Fruit fly (Drosophila melanogaster) whole organism: ENCODE data around the gene CG43446.

Experiments
- CG8478 ChIP-seq: fragments of >200 bp; optimal IDR thresholded peaks from 2 replicates; lab custom pipeline; 2018; ENCODE audit warnings: inconsistent platforms
- Dll ChIP-seq: fragments of >200 bp; optimal IDR thresholded peaks from 2 replicates; lab custom pipeline; 2017
- EcR ChIP-seq, 2 experiments: fragments of >200 bp; optimal IDR thresholded peaks; 2 replicates each; lab custom pipeline; 2017; ENCODE audit warnings: missing biosample characterization in 2 of 2, missing genetic modification characterization in 2 of 2, missing genetic modification reagents in 2 of 2
- pan ChIP-seq: fragments of >200 bp; optimal IDR thresholded peaks from 2 replicates; lab custom pipeline; 2017
- psq ChIP-seq: fragments of >200 bp; optimal IDR thresholded peaks from 2 replicates; lab custom pipeline; 2017
- usp ChIP-seq: fragments of >200 bp; optimal IDR thresholded peaks from 2 replicates; lab custom pipeline; 2017; ENCODE audit warnings: missing biosample characterization, missing genetic modification characterization, mixed read lengths

Gene CG43446

DNA sequence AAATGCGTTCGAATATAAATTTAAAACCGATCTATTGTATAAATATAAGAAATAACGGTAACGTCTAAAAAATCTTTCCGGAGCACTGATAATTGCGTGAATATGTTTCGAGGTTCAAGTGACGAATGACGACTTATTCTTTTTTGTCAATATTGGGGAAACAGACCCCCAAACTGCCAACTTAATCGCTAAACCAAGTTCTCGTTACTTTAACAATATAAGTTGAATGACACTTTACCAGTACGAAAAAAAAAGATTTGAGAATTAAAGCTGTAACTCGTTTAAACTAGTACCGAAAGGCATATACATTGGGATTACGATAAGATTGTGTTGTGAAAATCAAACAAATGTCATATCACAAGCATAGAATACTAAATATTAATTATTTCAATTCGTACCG lies at the start of gene CG43446:
Gene CG43446, minus strand, starts transcription at position 101 of the 400 bp plus-strand sequence.
- TF ChIP-seq Dll, result no peak
- TF ChIP-seq EcR (GFP tag; optimal IDR thresholded peaks at IDR 0.05; lab: Kevin White, UChicago), result no peak
- TF ChIP-seq CG8478 (lab: Kevin White, UChicago), result no peak
- TF ChIP-seq pan (lab: Kevin White, UChicago), result no peak
- TF ChIP-seq usp, result no peak
- no peak for TF ChIP-seq psq (lab: Kevin White, UChicago)

DNA sequence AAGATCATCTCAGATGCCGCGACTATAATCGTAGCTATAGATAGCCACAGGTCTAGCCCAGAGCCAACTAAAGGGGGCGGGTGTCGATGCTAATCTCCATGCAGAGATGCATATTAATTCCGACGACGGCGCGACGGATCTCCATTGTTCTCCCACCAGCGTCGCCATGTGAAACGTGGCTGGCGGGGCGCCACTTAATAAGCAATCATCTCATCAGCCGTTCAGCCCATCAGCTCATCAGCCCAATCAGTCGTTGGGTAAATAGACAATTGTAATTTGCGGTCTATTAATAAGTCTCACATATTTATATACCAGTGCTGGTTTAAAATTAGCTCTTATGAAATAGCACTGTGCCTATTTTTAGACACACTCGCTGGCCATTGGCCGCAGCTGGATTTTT lies 37.8 kb upstream of the CG43446 start:
- TF ChIP-seq EcR (GFP tag; optimal IDR thresholded peaks at IDR 0.05; lab: Kevin White, UChicago) (no peak), pan (lab: Kevin White, UChicago) (no peak), psq (lab: Kevin White, UChicago) (no peak), Dll (no peak), CG8478 (lab: Kevin White, UChicago) (no peak), usp (no peak)

- TF ChIP-seq usp (no peak), EcR (GFP tag; optimal IDR thresholded peaks at IDR 0.05; lab: Kevin White, UChicago) (no peak), CG8478 (lab: Kevin White, UChicago) (no peak), pan (lab: Kevin White, UChicago) (no peak), psq (lab: Kevin White, UChicago) (no peak), Dll (no peak)
Observed at dm6 chr3R:21023902-21024541, 36.3 kb upstream of the CG43446 start, which contains the start of gene peg. Gene peg, minus strand, starts transcription at chr3R:21024163.

- TF ChIP-seq CG8478 (lab: Kevin White, UChicago) (no peak), usp (no peak), EcR (GFP tag; optimal IDR thresholded peaks at IDR 0.05; lab: Kevin White, UChicago) (no peak), psq (lab: Kevin White, UChicago) (no peak), pan (lab: Kevin White, UChicago) (no peak), Dll (no peak)
Observed at dm6 chr3R:21022769-21023517, 35.2 kb upstream of the CG43446 start.

DNA sequence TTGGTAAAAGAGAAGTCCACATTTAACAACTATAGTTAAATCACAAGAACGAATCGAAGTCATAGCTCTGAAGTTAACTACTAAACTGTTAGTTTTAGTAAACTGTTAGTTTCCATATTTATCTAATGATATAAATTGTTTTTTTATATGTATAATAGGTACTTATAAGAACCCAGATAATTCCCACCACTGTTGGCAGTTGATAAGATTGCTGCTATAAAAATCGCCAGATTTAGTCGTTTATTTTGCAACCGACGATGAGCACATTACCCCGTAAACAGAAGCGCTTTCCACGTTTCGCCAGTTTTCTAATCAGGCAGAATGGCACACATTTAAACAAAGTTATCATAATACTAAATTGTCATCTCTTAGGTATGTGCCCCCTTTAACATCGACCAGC lies 31.3 kb upstream of the CG43446 start:
- TF ChIP-seq CG8478 (lab: Kevin White, UChicago) (no peak), EcR (GFP tag; optimal IDR thresholded peaks at IDR 0.05; lab: Kevin White, UChicago) (no peak), pan (lab: Kevin White, UChicago) (no peak)

- TF ChIP-seq CG8478 (lab: Kevin White, UChicago) (no peak), usp (no peak), pan (lab: Kevin White, UChicago) (no peak), psq (lab: Kevin White, UChicago) (no peak), Dll (no peak), EcR (GFP tag; optimal IDR thresholded peaks at IDR 0.05; lab: Kevin White, UChicago) (no peak)
Observed at dm6 chr3R:21017464-21018080, 29.8 kb upstream of the CG43446 start, which contains the start of gene Rlip. Gene Rlip, plus strand, starts transcription at chr3R:21017684.

DNA sequence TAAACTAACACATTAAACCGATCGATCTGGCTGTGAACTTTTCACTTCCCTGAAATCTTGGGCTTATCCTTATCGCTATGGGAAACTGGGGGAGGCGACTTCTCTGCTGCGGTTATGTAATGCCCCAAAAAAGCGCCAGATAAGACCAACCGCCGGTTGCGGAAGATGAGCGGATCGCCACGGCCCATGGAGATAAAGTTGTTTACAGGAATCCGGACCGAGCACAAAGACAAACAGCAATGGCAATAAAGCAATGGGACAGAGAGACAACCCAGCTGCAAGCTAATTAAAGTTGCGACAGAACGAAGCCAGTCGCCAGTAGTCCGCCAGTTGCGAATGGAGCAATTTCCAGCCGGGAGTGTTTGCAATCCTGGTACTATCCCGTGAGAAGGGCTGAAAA lies 27.9 kb upstream of the CG43446 start, which contains the start of gene CG5697:
Gene CG5697, plus strand, starts transcription at position 314 of the 400 bp plus-strand sequence.
- TF ChIP-seq Dll (no peak), EcR (GFP tag; optimal IDR thresholded peaks at IDR 0.05; lab: Kevin White, UChicago) (no peak), pan (lab: Kevin White, UChicago) (no peak), usp (no peak), psq (lab: Kevin White, UChicago) (no peak), CG8478 (lab: Kevin White, UChicago) (no peak)

DNA sequence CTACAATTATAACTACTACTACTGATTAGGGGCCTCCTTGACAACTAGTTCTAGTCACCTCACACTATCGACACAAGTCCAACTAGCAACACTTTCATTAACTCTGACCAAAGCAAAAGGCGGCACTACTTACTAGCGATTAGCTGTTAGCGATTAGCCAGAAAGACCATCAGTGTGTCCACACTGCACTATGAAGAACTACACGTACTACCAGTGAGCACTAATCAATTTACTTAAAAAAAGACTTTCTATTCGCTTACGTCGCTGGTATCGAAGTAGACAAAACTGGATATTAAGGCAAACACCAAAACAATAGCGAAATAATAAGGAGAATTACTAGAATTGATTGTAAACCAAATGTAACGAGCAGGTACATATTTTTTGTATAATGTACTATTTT lies 26.0 kb upstream of the CG43446 start:
- TF ChIP-seq psq (lab: Kevin White, UChicago) (no peak), usp (no peak), pan (lab: Kevin White, UChicago) (no peak), Dll (no peak), EcR (GFP tag; optimal IDR thresholded peaks at IDR 0.05; lab: Kevin White, UChicago) (no peak), CG8478 (lab: Kevin White, UChicago) (no peak)

DNA sequence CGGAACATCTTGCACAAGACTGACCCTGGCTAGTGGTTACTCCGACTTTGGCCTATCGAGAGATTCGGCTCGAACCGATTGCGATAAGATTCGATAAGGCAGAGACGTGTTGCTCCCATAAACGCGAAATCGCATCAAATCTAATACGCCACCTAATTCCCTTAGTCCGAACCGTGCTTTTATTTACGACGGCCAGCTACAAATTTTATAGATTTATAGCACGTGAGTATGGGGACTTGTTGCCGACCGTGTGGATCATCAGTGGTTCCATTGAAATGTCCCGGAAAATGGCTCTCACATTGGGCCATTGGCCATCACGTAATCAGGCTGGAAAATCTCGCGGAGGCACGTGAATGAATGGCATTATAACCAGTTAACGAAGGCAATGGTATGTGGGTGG lies 19.2 kb upstream of the CG43446 start, which contains the start of gene Alp5:
Gene Alp5, minus strand, starts transcription at position 24 of the 400 bp plus-strand sequence.
- TF ChIP-seq usp, result no peak
- TF ChIP-seq CG8478 (lab: Kevin White, UChicago), result no peak
- no peak for TF ChIP-seq EcR (GFP tag; optimal IDR thresholded peaks at IDR 0.05; lab: Kevin White, UChicago)
- no peak for TF ChIP-seq Dll
- no peak for TF ChIP-seq psq (lab: Kevin White, UChicago)

DNA sequence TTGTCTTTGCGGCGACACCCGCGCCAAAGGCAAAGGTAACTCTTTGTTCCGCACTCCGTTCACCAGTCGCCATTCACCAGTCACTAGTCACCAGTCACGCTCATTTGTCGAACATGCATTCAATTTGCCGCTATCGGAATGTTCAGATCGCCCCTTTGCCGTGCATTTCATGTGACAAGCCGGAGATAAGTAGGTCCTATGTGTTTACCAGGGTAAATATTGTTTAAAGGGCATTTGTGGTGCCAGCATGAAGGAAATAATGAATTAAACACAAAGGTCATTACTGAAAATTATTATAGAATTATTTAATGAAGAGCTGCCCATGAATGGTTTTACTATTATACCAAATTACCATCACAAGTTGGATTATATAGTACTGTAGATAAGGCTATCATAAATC lies 13.4 kb upstream of the CG43446 start:
- TF ChIP-seq pan (lab: Kevin White, UChicago), result no peak
- TF ChIP-seq CG8478 (lab: Kevin White, UChicago), result no peak
- no peak for TF ChIP-seq usp
- no peak for TF ChIP-seq Dll
- no peak for TF ChIP-seq EcR (GFP tag; optimal IDR thresholded peaks at IDR 0.05; lab: Kevin White, UChicago)
- no peak for TF ChIP-seq psq (lab: Kevin White, UChicago)

DNA sequence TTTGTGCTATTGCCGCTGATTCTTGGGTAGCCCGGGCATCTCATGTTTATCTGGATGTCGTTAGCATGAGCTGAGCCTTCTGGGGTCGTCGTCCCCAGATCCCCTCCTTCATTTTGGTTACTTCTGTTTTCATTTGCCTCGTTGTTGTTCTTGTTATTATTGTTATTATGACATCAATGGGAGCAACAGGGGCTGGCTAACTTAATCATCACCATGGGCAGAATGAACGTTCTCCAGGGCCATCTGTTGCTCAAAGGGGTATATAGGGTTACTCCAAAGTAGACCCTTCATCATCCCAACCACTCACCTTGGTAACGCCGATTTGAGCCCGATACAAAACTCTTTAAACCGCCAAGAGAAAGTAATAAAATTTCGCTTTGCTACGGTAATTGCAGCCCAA lies 10.6 kb upstream of the CG43446 start:
- TF ChIP-seq EcR (GFP tag; optimal IDR thresholded peaks at IDR 0.05; lab: Kevin White, UChicago) (no peak), usp (no peak), psq (lab: Kevin White, UChicago) (no peak), Dll (no peak), CG8478 (lab: Kevin White, UChicago) (no peak), pan (lab: Kevin White, UChicago) (no peak)
